Worm (Caenorhabditis elegans) whole organism, young adult: ENCODE results near the gene abi-1.

ENCODE experiments used
- B0035.1 ChIP-seq: sonication (generic microtip); optimal IDR thresholded peaks from 2 replicates; lab custom pipeline; 2016; ENCODE audit warnings: missing genetic modification characterization, mild to moderate bottlenecking, missing compliant biosample characterization, missing genotype, missing genetic modification reagents
- F55B11.4 ChIP-seq: sonication (generic microtip); optimal IDR thresholded peaks from 2 replicates; lab custom pipeline; 2016; ENCODE audit warnings: missing compliant biosample characterization, missing genetic modification characterization, borderline replicate concordance; ENCODE audit not compliant: insufficient read depth
- T26A5.8 ChIP-seq: sonication (generic microtip); optimal IDR thresholded peaks from 2 replicates; lab custom pipeline; 2016; ENCODE audit warnings: missing genetic modification characterization, missing compliant biosample characterization
- Y95B8A.8 ChIP-seq: fragments of 200-800 bp; sonication (Bioruptor generic); IDR thresholded peaks from 2 replicates; pipeline ENCODE4 v1.3.6; 2022; ENCODE audit warnings: missing genetic modification reagents, missing genetic modification characterization, missing compliant biosample characterization
- ama-1 ChIP-seq, 3 experiments: fragments of 150-350 bp in 1 of 3; sonication (generic microtip) in 2 of 3; optimal IDR thresholded peaks; 2 replicates each; lab custom pipeline; 2014 to 2018; ENCODE audit warnings: missing biosample characterization in 2 of 3, missing genetic modification characterization in 2 of 3, missing genetic modification reagents in 2 of 3
- dpff-1 ChIP-seq: sonication (generic microtip); optimal IDR thresholded peaks from 2 replicates; lab custom pipeline; 2017; ENCODE audit warnings: mild to moderate bottlenecking, missing genetic modification characterization, missing compliant biosample characterization
- egl-18 ChIP-seq: fragments of 200-800 bp; sonication (Bioruptor generic); IDR thresholded peaks from 2 replicates; pipeline ENCODE4 v1.3.6; 2022; ENCODE audit warnings: missing genetic modification reagents, missing genetic modification characterization, missing compliant biosample characterization
- lag-1 ChIP-seq: fragments of 200-800 bp; sonication (Bioruptor generic); IDR thresholded peaks from 2 replicates; pipeline ENCODE4 v1.3.6; 2022; ENCODE audit warnings: missing genetic modification reagents, missing genetic modification characterization, missing compliant biosample characterization
- sdz-38 ChIP-seq: sonication (generic microtip); optimal IDR thresholded peaks from 2 replicates; lab custom pipeline; 2016; ENCODE audit warnings: missing genotype, missing genetic modification characterization, missing compliant biosample characterization
- unc-130 ChIP-seq: sonication (generic microtip); optimal IDR thresholded peaks from 2 replicates; lab custom pipeline; 2016; ENCODE audit warnings: missing genetic modification reagents, missing genetic modification characterization, missing compliant biosample characterization
- unc-62 ChIP-seq: fragments of 150-350 bp; optimal IDR thresholded peaks from 2 replicates; lab custom pipeline; 2014; ENCODE audit warnings: missing biosample characterization, missing genetic modification reagents, missing genetic modification characterization

ce11 chrIII:5701491-5701890 is 9.0 kb upstream of the abi-1 start:
- TF ChIP-seq egl-18 = no peak
- TF ChIP-seq unc-62 (GFP tag; lab: Kevin White, UChicago) = no peak
- no peak for TF ChIP-seq dpff-1 (tag; lab: Kevin White, UChicago)
- TF ChIP-seq T26A5.8 = no peak
- no peak for TF ChIP-seq B0035.1 (tag; lab: Kevin White, UChicago)
- TF ChIP-seq unc-130 (GFP tag; lab: Kevin White, UChicago) = no peak
- no peak for TF ChIP-seq ama-1 (optimal IDR thresholded peaks at IDR 0.05; lab: Kevin White, UChicago)
- TF ChIP-seq ama-1 (GFP tag; optimal IDR thresholded peaks at IDR 0.05; lab: Kevin White, UChicago) = no peak
- TF ChIP-seq sdz-38 (tag; lab: Kevin White, UChicago) = no peak
- TF ChIP-seq lag-1 = no peak
- no peak for TF ChIP-seq Y95B8A.8 (GFP tag; lab: Robert Waterston, UW)
- TF ChIP-seq F55B11.4 (tag; lab: Kevin White, UChicago) = no peak
